Fruit fly (Drosophila melanogaster) Kc167 (cell line): ENCODE measurements around the gene ATPsynC.

Source experiments
- Sin3A ChIP-seq: fragments of >200 bp; optimal IDR thresholded peaks from 2 replicates; lab custom pipeline; 2018; ENCODE audit warnings: missing external identifiers
- psq ChIP-seq: fragments of >200 bp; optimal IDR thresholded peaks from 2 replicates; lab custom pipeline; 2017; ENCODE audit warnings: missing external identifiers

dm6 chr3R:31213227-31213626, 6.2 kb downstream of the ATPsynC start, which contains the start of the genes Zwilch and CG1542:
- TF ChIP-seq Sin3A (no peak), psq (no peak)
